Fruit fly (Drosophila melanogaster) whole organism, pupa: Measurements from ENCODE around the gene CG33229.

Source experiments
- CG13204 ChIP-seq: fragments of 200-800 bp; sonication (Bioruptor generic); optimal IDR thresholded peaks from 2 replicates; lab custom pipeline; 2018; ENCODE audit warnings: missing biosample characterization, mild to moderate bottlenecking, missing genetic modification characterization, moderate library complexity
- CG9948 ChIP-seq: fragments of 200-800 bp; sonication (Bioruptor generic); optimal IDR thresholded peaks from 2 replicates; lab custom pipeline; 2018; ENCODE audit warnings: missing biosample characterization, mild to moderate bottlenecking, missing genetic modification characterization, moderate library complexity
- D1 ChIP-seq: fragments of 200-800 bp; sonication (Bioruptor generic); optimal IDR thresholded peaks from 2 replicates; lab custom pipeline; 2018; ENCODE audit warnings: missing biosample characterization, mild to moderate bottlenecking, missing genetic modification characterization, moderate library complexity
- Snoo ChIP-seq: fragments of 200-800 bp; sonication (Bioruptor generic); optimal IDR thresholded peaks from 3 replicates; lab custom pipeline; 2017; ENCODE audit warnings: missing biosample characterization, mild to moderate bottlenecking, missing genetic modification characterization, inconsistent platforms

- TF ChIP-seq Snoo (tag; lab: Kevin White, UChicago) (no peak), CG13204 (GFP tag; lab: Kevin White, UChicago) (no peak), D1 (tag; lab: Kevin White, UChicago) (no peak), CG9948 (tag; lab: Kevin White, UChicago) (no peak)
These were observed 12.5 kb upstream of the CG33229 start, which contains the start of gene Prp4k for dm6 chr3L:211200-211599.
